Worm (Caenorhabditis elegans) whole organism, young adult: ENCODE measurements around the gene ptr-6.

Experiments
- B0019.2 ChIP-seq: fragments of 200-800 bp; sonication (Bioruptor generic); conservative IDR thresholded peaks from 2 replicates; pipeline ENCODE4 v1.3.6; 2022; ENCODE audit warnings: missing genetic modification reagents, missing genetic modification characterization, missing compliant biosample characterization
- B0035.1 ChIP-seq: sonication (generic microtip); optimal IDR thresholded peaks from 2 replicates; lab custom pipeline; 2016; ENCODE audit warnings: missing genetic modification characterization, mild to moderate bottlenecking, missing compliant biosample characterization, missing genotype, missing genetic modification reagents
- B0336.3 ChIP-seq: fragments of 200-800 bp; sonication (Bioruptor generic); IDR thresholded peaks from 2 replicates; pipeline ENCODE4 v1.3.6; 2022; ENCODE audit warnings: missing genetic modification characterization, missing compliant biosample characterization
- C17E4.6 ChIP-seq: fragments of 200-800 bp; sonication (Bioruptor generic); IDR thresholded peaks from 2 replicates; pipeline ENCODE4 v1.3.6; 2022; ENCODE audit warnings: missing genetic modification reagents, missing genetic modification characterization, missing compliant biosample characterization
- F22D6.2 ChIP-seq: sonication (generic microtip); optimal IDR thresholded peaks from 2 replicates; lab custom pipeline; 2016; ENCODE audit warnings: mild to moderate bottlenecking, missing genetic modification characterization, missing compliant biosample characterization
- F23B12.7 ChIP-seq: sonication (generic microtip); optimal IDR thresholded peaks from 2 replicates; lab custom pipeline; 2017; ENCODE audit warnings: missing genetic modification characterization, mild to moderate bottlenecking, missing compliant biosample characterization, antibody characterized with exemption, moderate library complexity; ENCODE audit not compliant: insufficient read depth
- F33H1.4 ChIP-seq: fragments of 200-800 bp; sonication (Bioruptor generic); IDR thresholded peaks from 2 replicates; pipeline ENCODE4 v1.3.6; 2022; ENCODE audit warnings: missing genetic modification reagents, missing genetic modification characterization, missing compliant biosample characterization
- F37B4.10 ChIP-seq: fragments of 200-800 bp; sonication (Bioruptor generic); IDR thresholded peaks from 2 replicates; pipeline ENCODE4 v1.3.6; 2022; ENCODE audit warnings: missing genetic modification characterization, missing compliant biosample characterization
- F39B2.1 ChIP-seq: fragments of 200-800 bp; sonication (Bioruptor generic); IDR thresholded peaks from 2 replicates; pipeline ENCODE4 v1.3.6; 2022; ENCODE audit warnings: missing genetic modification reagents, missing genetic modification characterization, missing compliant biosample characterization
- F49E8.2 ChIP-seq: sonication (generic microtip); optimal IDR thresholded peaks from 3 replicates; lab custom pipeline; 2017; ENCODE audit warnings: missing genetic modification characterization, mild to moderate bottlenecking, missing compliant biosample characterization, antibody characterized with exemption, moderate library complexity; ENCODE audit not compliant: insufficient read depth
- F55B11.4 ChIP-seq: sonication (generic microtip); optimal IDR thresholded peaks from 2 replicates; lab custom pipeline; 2016; ENCODE audit warnings: missing compliant biosample characterization, missing genetic modification characterization, borderline replicate concordance; ENCODE audit not compliant: insufficient read depth
- F57C9.4 ChIP-seq: sonication (generic microtip); optimal IDR thresholded peaks from 2 replicates; lab custom pipeline; 2017; ENCODE audit warnings: mild to moderate bottlenecking, missing genetic modification characterization, missing compliant biosample characterization
- T07F8.4 ChIP-seq: sonication (generic microtip); optimal IDR thresholded peaks from 2 replicates; lab custom pipeline; 2016; ENCODE audit warnings: mild to moderate bottlenecking, missing genetic modification characterization, moderate library complexity, missing compliant biosample characterization
- T26A5.8 ChIP-seq: sonication (generic microtip); optimal IDR thresholded peaks from 2 replicates; lab custom pipeline; 2016; ENCODE audit warnings: missing genetic modification characterization, missing compliant biosample characterization
- Y67H2A.10 ChIP-seq: fragments of 200-800 bp; sonication (Bioruptor generic); conservative IDR thresholded peaks from 2 replicates; pipeline ENCODE4 v1.3.6; 2022; ENCODE audit warnings: missing genetic modification reagents, missing genetic modification characterization, missing compliant biosample characterization
- Y95B8A.8 ChIP-seq: fragments of 200-800 bp; sonication (Bioruptor generic); IDR thresholded peaks from 2 replicates; pipeline ENCODE4 v1.3.6; 2022; ENCODE audit warnings: missing genetic modification reagents, missing genetic modification characterization, missing compliant biosample characterization
- ZK185.1 ChIP-seq: sonication (generic microtip); optimal IDR thresholded peaks from 2 replicates; lab custom pipeline; 2016; ENCODE audit warnings: mild to moderate bottlenecking, missing genetic modification characterization, missing compliant biosample characterization; ENCODE audit not compliant: poor library complexity, severe bottlenecking
- aptf-2 ChIP-seq: fragments of 200-800 bp; sonication (Bioruptor generic); conservative IDR thresholded peaks from 2 replicates; pipeline ENCODE4 v1.3.6; 2022; ENCODE audit warnings: missing genetic modification reagents, missing genetic modification characterization, missing compliant biosample characterization
- bed-1 ChIP-seq: fragments of 200-800 bp; sonication (Bioruptor generic); IDR thresholded peaks from 2 replicates; pipeline ENCODE4 v1.3.6; 2022; ENCODE audit warnings: missing genetic modification reagents, missing genetic modification characterization, missing compliant biosample characterization
- cebp-1 ChIP-seq, 2 experiments: fragments of 200-800 bp in 1 of 2; sonication (Bioruptor generic) in 1 of 2; sonication (generic microtip) in 1 of 2; IDR thresholded peaks in 1 of 2; optimal IDR thresholded peaks in 1 of 2; 2 replicates each; pipeline versions ENCODE4 v1.3.6 to Lab custom; 2017 to 2022; ENCODE audit warnings: missing compliant biosample characterization in 2 of 2, missing genetic modification characterization in 2 of 2, mild to moderate bottlenecking in 1 of 2, missing genetic modification reagents in 1 of 2, moderate library complexity in 1 of 2
- ceh-58 ChIP-seq: fragments of 200-800 bp; sonication (Bioruptor generic); IDR thresholded peaks from 2 replicates; pipeline ENCODE4 v1.3.6; 2022; ENCODE audit warnings: missing genetic modification characterization, missing compliant biosample characterization
- ceh-91 ChIP-seq: fragments of 200-800 bp; sonication (Bioruptor generic); IDR thresholded peaks from 2 replicates; pipeline ENCODE4 v1.3.6; 2022; ENCODE audit warnings: missing genetic modification reagents, missing genetic modification characterization, missing compliant biosample characterization
- die-1 ChIP-seq: sonication (generic microtip); optimal IDR thresholded peaks from 2 replicates; lab custom pipeline; 2016; ENCODE audit warnings: missing genotype, mild to moderate bottlenecking, missing genetic modification characterization, missing compliant biosample characterization
- efl-1 ChIP-seq: fragments of 150-350 bp; optimal IDR thresholded peaks from 2 replicates; lab custom pipeline; 2014; ENCODE audit warnings: missing biosample characterization, missing genetic modification reagents, missing genetic modification characterization
- egl-44 ChIP-seq: fragments of 200-800 bp; sonication (Bioruptor generic); IDR thresholded peaks from 2 replicates; pipeline ENCODE4 v1.3.6; 2022; ENCODE audit warnings: missing genetic modification reagents, missing genetic modification characterization, missing compliant biosample characterization
- egrh-3 ChIP-seq: fragments of 200-800 bp; sonication (Bioruptor generic); IDR thresholded peaks from 2 replicates; pipeline ENCODE4 v1.3.6; 2022; ENCODE audit warnings: missing genetic modification reagents, missing genetic modification characterization, missing compliant biosample characterization
- ets-4 ChIP-seq: fragments of 200-800 bp; sonication (Bioruptor generic); optimal IDR thresholded peaks from 2 replicates; lab custom pipeline; 2018; ENCODE audit warnings: mild to moderate bottlenecking, missing genetic modification characterization, missing compliant biosample characterization
- fkh-3 ChIP-seq: sonication (generic microtip); optimal IDR thresholded peaks from 2 replicates; lab custom pipeline; 2016; ENCODE audit warnings: mild to moderate bottlenecking, missing genetic modification characterization, missing compliant biosample characterization
- hmg-1.2 ChIP-seq: fragments of 200-800 bp; sonication (Bioruptor generic); IDR thresholded peaks from 2 replicates; pipeline ENCODE4 v1.3.6; 2022; ENCODE audit warnings: missing genetic modification reagents, missing genetic modification characterization, missing compliant biosample characterization
- hmg-20 ChIP-seq: fragments of 200-800 bp; sonication (Bioruptor generic); IDR thresholded peaks from 2 replicates; pipeline ENCODE4 v1.3.6; 2022; ENCODE audit warnings: missing genetic modification reagents, missing genetic modification characterization, missing compliant biosample characterization
- hrde-1 ChIP-seq: sonication (generic microtip); optimal IDR thresholded peaks from 2 replicates; lab custom pipeline; 2016; ENCODE audit warnings: missing genetic modification characterization, mild to moderate bottlenecking, missing compliant biosample characterization, moderate library complexity, missing genotype, missing genetic modification reagents, borderline replicate concordance
- lsy-27 ChIP-seq: sonication (generic microtip); optimal IDR thresholded peaks from 2 replicates; lab custom pipeline; 2017; ENCODE audit warnings: missing genetic modification characterization, mild to moderate bottlenecking, missing compliant biosample characterization, antibody characterized with exemption, missing genotype, borderline replicate concordance; ENCODE audit not compliant: insufficient read depth
- nfya-1 ChIP-seq: sonication (generic microtip); optimal IDR thresholded peaks from 2 replicates; lab custom pipeline; 2017; ENCODE audit warnings: antibody characterized with exemption, missing compliant biosample characterization, missing genetic modification characterization, borderline replicate concordance; ENCODE audit not compliant: insufficient read depth
- nfya-2 ChIP-seq: fragments of 200-800 bp; sonication (Bioruptor generic); IDR thresholded peaks from 2 replicates; pipeline ENCODE4 v1.3.6; 2022; ENCODE audit warnings: missing genetic modification reagents, missing genetic modification characterization, missing compliant biosample characterization
- pbrm-1 ChIP-seq: fragments of 200-800 bp; sonication (Bioruptor generic); IDR thresholded peaks from 2 replicates; pipeline ENCODE4 v1.3.6; 2022; ENCODE audit warnings: missing genetic modification reagents, missing genetic modification characterization, missing compliant biosample characterization
- repo-1 ChIP-seq: sonication (generic microtip); optimal IDR thresholded peaks from 2 replicates; lab custom pipeline; 2017; ENCODE audit warnings: mild to moderate bottlenecking, missing genetic modification characterization, missing compliant biosample characterization
- rpc-1 ChIP-seq, 2 experiments: fragments of 150-350 bp in 1 of 2; sonication (generic microtip) in 1 of 2; optimal IDR thresholded peaks; 2 replicates each; lab custom pipeline; 2014 to 2018; ENCODE audit warnings: missing biosample characterization in 1 of 2, missing genetic modification characterization in 1 of 2, missing genetic modification reagents in 1 of 2, missing genotype in 1 of 2
- sdz-38 ChIP-seq: sonication (generic microtip); optimal IDR thresholded peaks from 2 replicates; lab custom pipeline; 2016; ENCODE audit warnings: missing genotype, missing genetic modification characterization, missing compliant biosample characterization
- snpc-1.3 ChIP-seq: sonication (generic microtip); optimal IDR thresholded peaks from 2 replicates; lab custom pipeline; 2017; ENCODE audit warnings: missing genetic modification characterization, mild to moderate bottlenecking, missing compliant biosample characterization, antibody characterized with exemption, moderate library complexity, missing genotype, missing genetic modification reagents; ENCODE audit not compliant: insufficient read depth
- unc-62 ChIP-seq: fragments of 150-350 bp; optimal IDR thresholded peaks from 2 replicates; lab custom pipeline; 2014; ENCODE audit warnings: missing biosample characterization, missing genetic modification reagents, missing genetic modification characterization
- xnd-1 ChIP-seq: sonication (generic microtip); optimal IDR thresholded peaks from 2 replicates; lab custom pipeline; 2016; ENCODE audit warnings: missing genotype, missing genetic modification reagents, missing genetic modification characterization, missing compliant biosample characterization
- ztf-25 ChIP-seq: fragments of 200-800 bp; sonication (Bioruptor generic); IDR thresholded peaks from 2 replicates; pipeline ENCODE4 v1.3.6; 2022; ENCODE audit warnings: missing genetic modification reagents, missing genetic modification characterization, missing compliant biosample characterization
- ztf-6 ChIP-seq: fragments of 200-800 bp; sonication (Bioruptor generic); IDR thresholded peaks from 2 replicates; pipeline ENCODE4 v1.3.6; 2022; ENCODE audit warnings: missing genetic modification reagents, missing genetic modification characterization, missing compliant biosample characterization

The ptr-6 gene

DNA sequence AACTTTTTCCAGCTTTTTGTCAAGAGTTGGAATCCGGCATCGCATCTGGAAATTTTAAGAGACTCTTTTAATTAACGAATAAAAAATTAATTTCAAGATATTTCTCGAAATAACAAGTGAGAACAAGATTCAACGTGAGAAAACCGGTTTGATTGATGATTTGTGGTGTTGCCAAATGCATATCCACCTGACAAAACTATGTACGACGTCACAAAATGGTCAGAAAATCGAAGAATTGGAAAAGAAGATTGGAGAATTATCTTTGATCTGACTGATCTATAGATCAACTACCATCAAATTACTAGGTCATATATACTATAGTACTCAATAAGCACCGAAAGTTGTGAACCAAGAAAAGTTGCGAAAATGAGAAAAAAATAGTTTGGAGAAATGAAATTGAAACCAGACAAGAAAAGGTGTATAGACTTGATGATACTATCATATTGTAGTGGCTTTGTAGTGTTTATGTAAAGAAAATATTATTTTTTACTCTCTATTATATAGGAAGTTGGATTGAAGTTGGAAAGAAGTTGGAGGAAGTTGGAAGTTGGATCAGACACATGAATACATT is at the start of gene ptr-6:
Gene ptr-6 (minus strand): TSS at position 47 of the 571 bp plus-strand sequence.
- TF ChIP-seq F57C9.4 (tag; lab: Kevin White, UChicago) (no peak), unc-62 (GFP tag; lab: Kevin White, UChicago) (no peak), die-1 (tag; lab: Kevin White, UChicago) (no peak), cebp-1 (GFP tag; IDR thresholded peaks at IDR 0.05; lab: Robert Waterston, UW) (no peak), cebp-1 (tag; optimal IDR thresholded peaks at IDR 0.05; lab: Kevin White, UChicago) (no peak), F23B12.7 (tag; lab: Kevin White, UChicago) (no peak), egl-44 (GFP tag; lab: Robert Waterston, UW) (no peak), ceh-91 (GFP tag; lab: Robert Waterston, UW) (no peak)

DNA sequence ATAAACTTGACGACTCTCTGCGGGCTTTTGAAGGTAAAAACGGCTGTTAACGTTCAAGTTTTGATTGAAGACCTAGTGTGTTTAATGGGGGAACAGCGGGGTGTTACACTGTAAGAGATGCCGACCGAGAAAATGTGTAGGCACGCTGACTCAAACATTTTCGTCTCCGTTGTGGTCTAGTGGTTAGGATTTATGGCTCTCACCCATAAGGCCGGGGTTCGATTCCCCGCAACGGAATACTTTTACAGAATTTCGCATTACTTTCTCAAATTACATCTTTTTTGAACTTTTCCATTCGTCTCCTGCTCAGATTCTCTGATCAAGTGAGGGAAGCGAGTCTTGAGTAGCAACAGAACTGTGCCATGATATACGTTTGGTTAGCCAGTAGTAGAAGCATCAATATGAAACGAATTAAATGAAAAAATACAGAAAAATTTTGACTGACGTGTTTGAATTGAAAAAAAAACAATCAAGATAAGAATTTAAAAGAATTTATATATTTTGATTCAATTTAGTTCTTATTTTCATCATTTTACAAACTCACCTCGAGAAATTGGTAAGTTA is 46.7 kb upstream of the ptr-6 start, which contains the start of gene ZK622.1:
Gene ZK622.1 (plus strand): TSS at position 514 of the 564 bp plus-strand sequence.
- TF ChIP-seq pbrm-1 (GFP tag; lab: Robert Waterston, UW): peak; percentile 59; the same call in 1 of the 2 replicates
- no peak for TF ChIP-seq egrh-3
- peak; percentile 44 for TF ChIP-seq T07F8.4 (tag; lab: Kevin White, UChicago)
- TF ChIP-seq sdz-38 (tag; lab: Kevin White, UChicago): no peak
- no peak for TF ChIP-seq lsy-27 (tag; lab: Kevin White, UChicago)
- no peak for TF ChIP-seq aptf-2 (GFP tag; lab: Robert Waterston, UW)
- TF ChIP-seq B0019.2: no peak
- peak; percentile 83 for TF ChIP-seq rpc-1 (optimal IDR thresholded peaks at IDR 0.05; lab: Kevin White, UChicago)
- peak; percentile 88 for TF ChIP-seq rpc-1 (tag; optimal IDR thresholded peaks at IDR 0.05; lab: Kevin White, UChicago)
- TF ChIP-seq egl-44 (GFP tag; lab: Robert Waterston, UW): 0 out of 2 replicates have a peak, but pooled peaks have one; percentile 56
- no peak for TF ChIP-seq ets-4 (GFP tag; lab: Kevin White, UChicago)
- no peak for TF ChIP-seq B0336.3 (GFP tag; lab: Robert Waterston, UW)
- no peak for TF ChIP-seq ztf-6
- TF ChIP-seq efl-1: no peak
- no peak for TF ChIP-seq F49E8.2 (tag; lab: Kevin White, UChicago)
- TF ChIP-seq B0035.1 (tag; lab: Kevin White, UChicago): no peak
- TF ChIP-seq F22D6.2 (tag; lab: Kevin White, UChicago): no peak
- TF ChIP-seq F55B11.4: no peak
- no peak for TF ChIP-seq fkh-3 (tag; lab: Kevin White, UChicago)
- peak; percentile 72 for TF ChIP-seq ztf-25 (GFP tag; lab: Robert Waterston, UW)
- TF ChIP-seq hmg-20 (GFP tag; lab: Robert Waterston, UW): 0 out of 2 replicates have a peak, but pooled peaks have one; percentile 33
- no peak for TF ChIP-seq F39B2.1 (GFP tag; lab: Robert Waterston, UW)
- no peak for TF ChIP-seq repo-1 (tag; lab: Kevin White, UChicago)
- TF ChIP-seq hrde-1 (tag; lab: Kevin White, UChicago): no peak
- TF ChIP-seq ceh-58: no peak
- TF ChIP-seq nfya-2: no peak
- TF ChIP-seq Y67H2A.10 (GFP tag; lab: Robert Waterston, UW): no peak
- no peak for TF ChIP-seq xnd-1 (tag; lab: Kevin White, UChicago)
- TF ChIP-seq snpc-1.3 (tag; lab: Kevin White, UChicago): no peak
- TF ChIP-seq Y95B8A.8 (GFP tag; lab: Robert Waterston, UW): peak; percentile 72
- peak; percentile 77 for TF ChIP-seq die-1 (tag; lab: Kevin White, UChicago)
- no peak for TF ChIP-seq T26A5.8 (tag; lab: Kevin White, UChicago)
- peak; percentile 23; the same call in 1 of the 2 replicates for TF ChIP-seq F33H1.4 (GFP tag; lab: Robert Waterston, UW)
- peak; percentile 67 for TF ChIP-seq ZK185.1 (tag; lab: Kevin White, UChicago)
- TF ChIP-seq F37B4.10 (GFP tag; lab: Robert Waterston, UW): no peak
- TF ChIP-seq nfya-1 (tag; lab: Kevin White, UChicago): no peak
- TF ChIP-seq C17E4.6 (GFP tag; lab: Robert Waterston, UW): no peak
- TF ChIP-seq hmg-1.2 (GFP tag; lab: Robert Waterston, UW): peak; percentile 79
- TF ChIP-seq bed-1 (GFP tag; lab: Robert Waterston, UW): no peak
